Worm (Caenorhabditis elegans): ENCODE results near the gene srw-79.

srw-79 gene

DNA sequence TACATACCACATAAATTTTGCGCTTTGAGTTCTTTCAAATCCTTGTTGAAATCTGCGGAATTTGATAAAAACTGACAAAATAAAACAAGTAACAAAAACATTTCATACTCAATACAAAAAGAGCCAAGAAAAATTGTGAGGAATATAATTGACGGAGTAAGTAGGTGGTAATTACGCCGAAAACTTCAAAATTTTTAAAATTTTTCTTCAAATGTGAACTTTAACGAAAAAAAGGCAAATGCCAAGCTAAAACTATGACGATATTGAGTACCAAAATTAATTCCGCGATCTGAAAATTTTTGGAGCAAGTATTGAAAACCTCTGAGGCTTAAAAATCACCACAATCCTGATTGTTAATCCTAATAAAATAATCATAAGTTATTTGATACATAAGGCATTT, 6.1 kb downstream of the srw-79 start, which contains the start of gene irld-51:
Gene irld-51 (minus strand): TSS at position 101 of the 400 bp plus-strand sequence.
- TF ChIP-seq C34F6.9 (tag; optimal IDR thresholded peaks at IDR 0.05) = no peak
- TF ChIP-seq nhr-11 (tag; optimal IDR thresholded peaks at IDR 0.05) = no peak
- no peak for TF ChIP-seq ztf-1 (GFP tag; conservative IDR thresholded peaks at IDR 0.05)
- TF ChIP-seq snpc-4 (tag; optimal IDR thresholded peaks at IDR 0.05) = no peak
- TF ChIP-seq R02D3.7 (tag; optimal IDR thresholded peaks at IDR 0.05) = no peak
- TF ChIP-seq elt-3 (tag; optimal IDR thresholded peaks at IDR 0.05) = no peak

ce11 chrII:2955656-2956115, 9.1 kb downstream of the srw-79 start, which contains the start of gene irld-48:
irld-48 (plus strand) TSS chrII:2956065.
- TF ChIP-seq ceh-82 (tag; optimal IDR thresholded peaks at IDR 0.05) (no peak), unc-62 (GFP tag; optimal IDR thresholded peaks at IDR 0.05) (no peak), blmp-1 (tag; optimal IDR thresholded peaks at IDR 0.05; ENCODE audit: insufficient read depth) (no peak), alr-1 (tag; optimal IDR thresholded peaks at IDR 0.05) (no peak), nhr-10 (tag; optimal IDR thresholded peaks at IDR 0.05) (no peak), zag-1 (tag; optimal IDR thresholded peaks at IDR 0.05) (no peak), nhr-12 (tag; optimal IDR thresholded peaks at IDR 0.05) (no peak)

DNA sequence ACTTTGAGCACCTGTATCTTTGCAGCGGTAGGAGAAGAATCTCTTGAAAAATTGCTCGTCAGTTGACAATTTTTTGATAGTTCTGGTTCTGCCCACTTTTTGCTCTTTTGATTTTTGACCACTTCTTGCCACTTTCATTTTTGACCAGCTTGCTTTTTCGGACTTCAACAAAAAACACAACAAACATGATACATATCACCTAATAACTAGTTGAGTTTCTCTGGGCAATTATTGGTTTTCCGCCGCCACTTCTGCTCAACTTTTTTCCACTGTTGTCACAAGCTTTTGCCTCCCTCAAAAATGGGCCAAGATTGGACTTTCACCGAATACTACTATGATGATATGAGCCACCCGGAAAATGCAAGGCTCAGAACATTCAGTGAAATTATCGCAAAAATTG, 11.8 kb downstream of the srw-79 start, which contains the start of gene srw-60:
Gene srw-60 (plus strand): TSS at position 301 of the 400 bp plus-strand sequence.
- TF ChIP-seq elt-3 (tag; optimal IDR thresholded peaks at IDR 0.05) (no peak), ceh-16 (tag; optimal IDR thresholded peaks at IDR 0.05) (no peak), alr-1 (tag; optimal IDR thresholded peaks at IDR 0.05) (no peak), R02D3.7 (tag; optimal IDR thresholded peaks at IDR 0.05) (no peak), ztf-1 (GFP tag; conservative IDR thresholded peaks at IDR 0.05) (no peak), lin-11 (tag; optimal IDR thresholded peaks at IDR 0.05) (no peak), sma-3 (GFP tag; optimal IDR thresholded peaks at IDR 0.05) (no peak), nhr-21 (tag; optimal IDR thresholded peaks at IDR 0.05) (no peak), C34F6.9 (tag; optimal IDR thresholded peaks at IDR 0.05) (no peak)

ce11 chrII:2962531-2963164, 16.1 kb downstream of the srw-79 start:
- TF ChIP-seq egl-27 (tag; optimal IDR thresholded peaks at IDR 0.05) = no peak
- TF ChIP-seq ztf-1 (GFP tag; conservative IDR thresholded peaks at IDR 0.05) = no peak
- no peak for TF ChIP-seq elt-3 (tag; optimal IDR thresholded peaks at IDR 0.05)
- peak; percentile 79 for TF ChIP-seq sma-9 (GFP tag; optimal IDR thresholded peaks at IDR 0.05)
- TF ChIP-seq sma-9 (tag; optimal IDR thresholded peaks at IDR 0.05) = no peak
- TF ChIP-seq mab-5 (tag; optimal IDR thresholded peaks at IDR 0.05) = peak; percentile 31
- TF ChIP-seq ZK546.5 (tag; optimal IDR thresholded peaks at IDR 0.05) = no peak
- TF ChIP-seq mdl-1 (tag; optimal IDR thresholded peaks at IDR 0.05) = peak; percentile 97 to 98
- TF ChIP-seq unc-62 (GFP tag; optimal IDR thresholded peaks at IDR 0.05) = no peak
- TF ChIP-seq lin-39 (tag; optimal IDR thresholded peaks at IDR 0.05) = no peak
- peak; percentile 46 for TF ChIP-seq Y55F3AM.14 (GFP tag; optimal IDR thresholded peaks at IDR 0.05)
- TF ChIP-seq lsy-2 (tag; optimal IDR thresholded peaks at IDR 0.05) = no peak
- TF ChIP-seq sem-4 (tag; optimal IDR thresholded peaks at IDR 0.05) = no peak
- TF ChIP-seq dmd-4 (tag; optimal IDR thresholded peaks at IDR 0.05) = no peak
- no peak for TF ChIP-seq nhr-21 (tag; optimal IDR thresholded peaks at IDR 0.05)
- TF ChIP-seq blmp-1 (tag; optimal IDR thresholded peaks at IDR 0.05; ENCODE audit: insufficient read depth) = no peak
- no peak for TF ChIP-seq elt-1 (tag; optimal IDR thresholded peaks at IDR 0.05)
- TF ChIP-seq nhr-11 (tag; optimal IDR thresholded peaks at IDR 0.05) = no peak
- TF ChIP-seq alr-1 (tag; optimal IDR thresholded peaks at IDR 0.05) = no peak
- no peak for TF ChIP-seq unc-39 (tag; optimal IDR thresholded peaks at IDR 0.05)
- peak; percentile 40 for TF ChIP-seq crh-2 (tag; optimal IDR thresholded peaks at IDR 0.05)
- TF ChIP-seq lin-13 (GFP tag; optimal IDR thresholded peaks at IDR 0.05) = no peak
- no peak for TF ChIP-seq nhr-129 (tag; optimal IDR thresholded peaks at IDR 0.05)
- TF ChIP-seq zag-1 (tag; optimal IDR thresholded peaks at IDR 0.05) = peak; percentile 81
- no peak for TF ChIP-seq snpc-4 (tag; optimal IDR thresholded peaks at IDR 0.05)
- no peak for TF ChIP-seq sma-3 (GFP tag; optimal IDR thresholded peaks at IDR 0.05)
- no peak for TF ChIP-seq R02D3.7 (tag; optimal IDR thresholded peaks at IDR 0.05)
- TF ChIP-seq nhr-12 (tag; optimal IDR thresholded peaks at IDR 0.05) = no peak
- TF ChIP-seq nhr-237 (tag; optimal IDR thresholded peaks at IDR 0.05) = no peak
- TF ChIP-seq F13H6.1 (tag; optimal IDR thresholded peaks at IDR 0.05) = peak; percentile 57
- peak; percentile 41 for TF ChIP-seq C34F6.9 (tag; optimal IDR thresholded peaks at IDR 0.05)
- TF ChIP-seq nhr-77 (tag; optimal IDR thresholded peaks at IDR 0.05) = no peak
- no peak for TF ChIP-seq nhr-10 (tag; optimal IDR thresholded peaks at IDR 0.05)
- TF ChIP-seq lin-11 (tag; optimal IDR thresholded peaks at IDR 0.05) = peak; percentile 7
- no peak for TF ChIP-seq ztf-4 (tag; optimal IDR thresholded peaks at IDR 0.05)
- TF ChIP-seq gmeb-1 (tag; optimal IDR thresholded peaks at IDR 0.05) = no peak
- TF ChIP-seq mbf-1 (tag; optimal IDR thresholded peaks at IDR 0.05) = no peak
- TF ChIP-seq ceh-82 (tag; optimal IDR thresholded peaks at IDR 0.05) = no peak
- peak; percentile 47 for TF ChIP-seq unc-55 (GFP tag; optimal IDR thresholded peaks at IDR 0.05)

Data from whole organism, L2 larva.